Worm (Caenorhabditis elegans): ENCODE measurements around the gene F56B3.6.

ce11 chrIV:831796-832486, 44.1 kb downstream of the F56B3.6 start, which contains the start of the genes madf-1 and Y55F3BR.10:
- no peak for TF ChIP-seq snpc-4 (tag; optimal IDR thresholded peaks at IDR 0.05)
- TF ChIP-seq mab-5 (tag; optimal IDR thresholded peaks at IDR 0.05) = no peak
- no peak for TF ChIP-seq nhr-77 (tag; optimal IDR thresholded peaks at IDR 0.05)
- no peak for TF ChIP-seq nhr-10 (tag; optimal IDR thresholded peaks at IDR 0.05)
- TF ChIP-seq peb-1 (tag; optimal IDR thresholded peaks at IDR 0.05) = no peak
